Worm (Caenorhabditis elegans) whole organism, L2 larva: ENCODE results near the gene nhr-137.

Experiments used
- C34F6.9 ChIP-seq: fragments of 150-350 bp; optimal IDR thresholded peaks from 2 replicates; lab custom pipeline; 2014; ENCODE audit warnings: missing biosample characterization, missing genetic modification characterization
- F13H6.1 ChIP-seq: sonication (generic microtip); optimal IDR thresholded peaks from 2 replicates; lab custom pipeline; 2016; ENCODE audit warnings: missing genetic modification characterization, missing compliant biosample characterization
- R02D3.7 ChIP-seq: fragments of 150-350 bp; optimal IDR thresholded peaks from 2 replicates; lab custom pipeline; 2014; ENCODE audit warnings: missing biosample characterization, missing genetic modification characterization
- Y55F3AM.14 ChIP-seq: fragments of 200-800 bp; sonication (Bioruptor generic); optimal IDR thresholded peaks from 2 replicates; lab custom pipeline; 2018; ENCODE audit warnings: mild to moderate bottlenecking, missing genetic modification characterization, missing compliant biosample characterization
- ZK546.5 ChIP-seq: sonication (generic microtip); optimal IDR thresholded peaks from 2 replicates; lab custom pipeline; 2017; ENCODE audit warnings: missing biosample characterization, missing genetic modification characterization
- alr-1 ChIP-seq: fragments of 150-350 bp; optimal IDR thresholded peaks from 2 replicates; lab custom pipeline; 2014; ENCODE audit warnings: missing biosample characterization, missing genetic modification characterization
- blmp-1 ChIP-seq: sonication (generic microtip); optimal IDR thresholded peaks from 2 replicates; lab custom pipeline; 2017; ENCODE audit warnings: missing genetic modification characterization, mild to moderate bottlenecking, missing compliant biosample characterization, antibody characterized with exemption, moderate library complexity; ENCODE audit not compliant: insufficient read depth
- ceh-16 ChIP-seq: fragments of 150-350 bp; optimal IDR thresholded peaks from 2 replicates; lab custom pipeline; 2014; ENCODE audit warnings: missing biosample characterization, missing genetic modification characterization
- ceh-82 ChIP-seq: fragments of 150-350 bp; optimal IDR thresholded peaks from 2 replicates; lab custom pipeline; 2014; ENCODE audit warnings: missing biosample characterization, missing genetic modification characterization
- crh-2 ChIP-seq: sonication (generic microtip); optimal IDR thresholded peaks from 2 replicates; lab custom pipeline; 2017; ENCODE audit warnings: missing biosample characterization, missing genetic modification characterization
- dmd-4 ChIP-seq: sonication (generic microtip); optimal IDR thresholded peaks from 2 replicates; lab custom pipeline; 2017; ENCODE audit warnings: missing biosample characterization, missing genetic modification characterization
- egl-27 ChIP-seq: sonication (generic microtip); optimal IDR thresholded peaks from 3 replicates; lab custom pipeline; 2017; ENCODE audit warnings: missing biosample characterization, missing genetic modification reagents, missing genetic modification characterization
- elt-1 ChIP-seq: fragments of 150-350 bp; optimal IDR thresholded peaks from 2 replicates; lab custom pipeline; 2014; ENCODE audit warnings: missing biosample characterization, missing genetic modification characterization
- elt-3 ChIP-seq: sonication (generic microtip); optimal IDR thresholded peaks from 2 replicates; lab custom pipeline; 2017; ENCODE audit warnings: missing biosample characterization, missing genetic modification characterization
- fos-1 ChIP-seq: fragments of 150-350 bp; optimal IDR thresholded peaks from 2 replicates; lab custom pipeline; 2014; ENCODE audit warnings: missing biosample characterization, missing genetic modification characterization
- gmeb-1 ChIP-seq: fragments of 150-350 bp; optimal IDR thresholded peaks from 2 replicates; lab custom pipeline; 2014; ENCODE audit warnings: missing biosample characterization, missing genetic modification characterization
- lin-11 ChIP-seq: fragments of 150-350 bp; sonication (generic microtip); optimal IDR thresholded peaks from 2 replicates; lab custom pipeline; 2014; ENCODE audit warnings: missing biosample characterization, missing genetic modification characterization, inconsistent platforms, mixed read lengths
- mab-5 ChIP-seq: fragments of 150-350 bp; optimal IDR thresholded peaks from 2 replicates; lab custom pipeline; 2014; ENCODE audit warnings: missing biosample characterization, missing genetic modification characterization
- mbf-1 ChIP-seq: sonication (generic microtip); optimal IDR thresholded peaks from 2 replicates; lab custom pipeline; 2017; ENCODE audit warnings: missing biosample characterization, missing genetic modification characterization
- nhr-10 ChIP-seq: sonication (generic microtip); optimal IDR thresholded peaks from 2 replicates; lab custom pipeline; 2017; ENCODE audit warnings: missing biosample characterization, missing genetic modification characterization
- nhr-11 ChIP-seq: fragments of 150-350 bp; optimal IDR thresholded peaks from 2 replicates; lab custom pipeline; 2014; ENCODE audit warnings: missing biosample characterization, missing genetic modification characterization
- nhr-129 ChIP-seq: fragments of 150-350 bp; optimal IDR thresholded peaks from 2 replicates; lab custom pipeline; 2014; ENCODE audit warnings: missing biosample characterization, missing genetic modification characterization
- nhr-21 ChIP-seq: fragments of 150-350 bp; optimal IDR thresholded peaks from 2 replicates; lab custom pipeline; 2014; ENCODE audit warnings: missing biosample characterization, missing genetic modification characterization
- nhr-23 ChIP-seq: fragments of 150-350 bp; optimal IDR thresholded peaks from 2 replicates; lab custom pipeline; 2014; ENCODE audit warnings: missing biosample characterization, missing genetic modification reagents, missing genetic modification characterization
- peb-1 ChIP-seq: fragments of 150-350 bp; optimal IDR thresholded peaks from 2 replicates; lab custom pipeline; 2014; ENCODE audit warnings: missing biosample characterization, missing genetic modification characterization
- skn-1 ChIP-seq: sonication (generic microtip); optimal IDR thresholded peaks from 2 replicates; lab custom pipeline; 2017; ENCODE audit warnings: missing biosample characterization, missing genetic modification characterization
- sma-9 ChIP-seq, 2 experiments: fragments of 150-350 bp in 1 of 2; sonication (generic microtip) in 1 of 2; optimal IDR thresholded peaks; 2 replicates each; lab custom pipeline; 2014 to 2016; ENCODE audit warnings: missing genetic modification characterization in 2 of 2, mild to moderate bottlenecking in 1 of 2, missing biosample characterization in 1 of 2, missing compliant biosample characterization in 1 of 2, missing genetic modification reagents in 1 of 2, moderate library complexity in 1 of 2
- unc-39 ChIP-seq: fragments of 150-350 bp; optimal IDR thresholded peaks from 2 replicates; lab custom pipeline; 2014; ENCODE audit warnings: missing biosample characterization, missing genetic modification characterization
- unc-62 ChIP-seq: fragments of 150-350 bp; optimal IDR thresholded peaks from 2 replicates; lab custom pipeline; 2014; ENCODE audit warnings: missing biosample characterization, missing genetic modification reagents, missing genetic modification characterization
- zag-1 ChIP-seq: fragments of 150-350 bp; optimal IDR thresholded peaks from 2 replicates; lab custom pipeline; 2014; ENCODE audit warnings: missing biosample characterization, missing genetic modification characterization
- ztf-11 ChIP-seq: sonication (generic microtip); optimal IDR thresholded peaks from 2 replicates; lab custom pipeline; 2017; ENCODE audit warnings: missing biosample characterization, missing genetic modification characterization
- ztf-4 ChIP-seq: fragments of 150-350 bp; optimal IDR thresholded peaks from 2 replicates; lab custom pipeline; 2014; ENCODE audit warnings: missing biosample characterization, missing genetic modification characterization

Gene nhr-137

DNA sequence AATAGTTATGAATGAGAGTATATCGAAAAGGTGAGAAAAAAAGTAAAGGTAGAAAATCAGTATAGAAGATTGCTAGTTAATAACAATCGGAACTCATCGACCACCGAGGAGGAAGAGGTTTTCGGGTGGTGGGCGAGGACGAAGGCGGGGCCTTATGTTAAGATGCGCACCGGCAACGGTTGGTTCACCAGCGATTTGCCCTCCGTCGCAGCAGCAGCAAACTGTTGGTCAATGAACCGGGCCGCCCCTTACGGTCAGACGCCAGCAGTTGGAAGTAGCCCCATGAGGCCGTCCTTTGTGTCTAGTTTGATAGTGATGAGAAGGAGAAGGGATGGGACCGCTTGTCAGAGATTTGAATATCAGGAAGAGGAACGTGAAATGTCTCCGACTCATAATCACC, at the start of gene nhr-137:
Gene nhr-137, minus strand, starts transcription at position 101 of the 400 bp plus-strand sequence.
- no peak for TF ChIP-seq elt-1 (tag; lab: Kevin White, UChicago)
- TF ChIP-seq nhr-11 (tag; lab: Kevin White, UChicago) = no peak

DNA sequence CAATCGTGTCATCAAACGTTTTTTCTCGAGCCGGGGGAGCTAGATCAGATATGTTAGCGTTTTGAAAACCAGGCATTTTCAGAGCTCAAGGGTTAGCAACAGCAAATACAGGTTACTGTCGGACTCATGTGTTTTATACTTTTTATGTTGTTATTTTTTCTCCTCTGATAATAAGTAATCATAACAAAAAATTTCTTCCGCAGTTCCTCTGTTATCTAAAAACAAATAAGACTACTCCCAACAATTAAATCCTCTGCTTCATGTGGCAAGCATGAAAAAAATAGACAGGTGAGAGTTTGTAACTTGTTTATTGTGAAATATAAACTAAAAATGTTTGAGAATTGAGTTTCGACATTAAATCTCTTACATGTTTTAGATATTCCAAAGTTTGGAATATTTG, 49.8 kb upstream of the nhr-137 start, which contains the start of gene smf-2:
Gene smf-2, minus strand, starts transcription at position 101 of the 400 bp plus-strand sequence.
- TF ChIP-seq zag-1 (tag; lab: Kevin White, UChicago) = no peak
- TF ChIP-seq nhr-129 (tag; lab: Kevin White, UChicago) = no peak

DNA sequence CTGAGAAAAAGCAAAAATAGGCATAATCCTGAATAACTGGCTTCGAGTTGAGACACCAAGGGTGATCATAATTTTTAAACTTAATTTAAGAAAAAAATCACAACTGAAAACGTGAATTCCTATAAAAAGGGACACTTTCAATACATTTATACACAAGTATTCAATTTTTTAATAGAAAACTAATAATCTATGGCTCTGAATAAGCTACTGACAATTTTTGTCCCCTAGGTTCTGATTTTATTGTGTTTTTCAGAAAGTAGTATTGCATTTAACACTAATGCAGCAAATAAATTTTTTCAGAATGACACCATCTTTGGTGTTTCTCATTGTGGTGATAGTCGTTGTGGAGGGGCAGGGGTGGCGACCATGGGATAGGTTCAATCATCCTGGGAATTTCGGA, 44.5 kb upstream of the nhr-137 start, which contains the start of gene nas-11:
Gene nas-11, plus strand, starts transcription at position 301 of the 400 bp plus-strand sequence.
- no peak for TF ChIP-seq egl-27
- no peak for TF ChIP-seq ceh-82 (tag; lab: Kevin White, UChicago)
- no peak for TF ChIP-seq ztf-11
- no peak for TF ChIP-seq ceh-16
- TF ChIP-seq fos-1 (tag; lab: Kevin White, UChicago) = no peak
- no peak for TF ChIP-seq gmeb-1 (tag; lab: Kevin White, UChicago)
- TF ChIP-seq mab-5 (tag; lab: Kevin White, UChicago) = no peak
- TF ChIP-seq F13H6.1 (tag; lab: Kevin White, UChicago) = no peak
- TF ChIP-seq nhr-21 (tag; lab: Kevin White, UChicago) = no peak
- no peak for TF ChIP-seq peb-1
- TF ChIP-seq sma-9 (GFP tag; optimal IDR thresholded peaks at IDR 0.05; lab: Kevin White, UChicago) = no peak
- TF ChIP-seq sma-9 (tag; optimal IDR thresholded peaks at IDR 0.05; lab: Kevin White, UChicago) = no peak
- no peak for TF ChIP-seq unc-39 (tag; lab: Kevin White, UChicago)
- TF ChIP-seq skn-1 (tag; lab: Kevin White, UChicago) = no peak
- TF ChIP-seq ztf-4 (tag; lab: Kevin White, UChicago) = no peak
- TF ChIP-seq lin-11 (tag; lab: Kevin White, UChicago) = no peak

DNA sequence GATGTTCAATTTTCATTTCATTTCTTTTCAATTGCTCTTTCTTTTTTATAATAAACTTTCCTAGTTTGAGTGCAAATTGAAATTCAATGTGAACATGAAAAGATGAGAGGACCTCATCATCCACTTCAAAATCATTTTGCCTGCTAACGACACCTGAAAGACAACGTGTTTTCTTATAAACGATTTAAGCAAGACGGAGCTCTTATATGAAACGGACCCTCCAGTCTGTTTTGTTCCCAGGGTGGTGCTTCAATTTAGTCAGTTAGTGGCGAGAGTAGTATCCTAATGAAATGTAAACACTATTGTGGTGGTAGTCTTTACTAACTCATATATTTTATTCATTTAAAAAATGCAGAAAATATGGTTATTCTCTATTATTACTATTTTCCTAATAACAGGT, 40.4 kb upstream of the nhr-137 start, which contains the start of gene acr-3:
Gene acr-3, plus strand, starts transcription at position 301 of the 400 bp plus-strand sequence.
- TF ChIP-seq C34F6.9 (tag; lab: Kevin White, UChicago) (no peak), crh-2 (tag; lab: Kevin White, UChicago) (no peak), ceh-16 (no peak), mab-5 (tag; lab: Kevin White, UChicago) (no peak), skn-1 (tag; lab: Kevin White, UChicago) (no peak), ceh-82 (tag; lab: Kevin White, UChicago) (no peak), nhr-11 (tag; lab: Kevin White, UChicago) (no peak), gmeb-1 (tag; lab: Kevin White, UChicago) (no peak), ZK546.5 (tag; lab: Kevin White, UChicago) (no peak), dmd-4 (tag; lab: Kevin White, UChicago) (no peak), nhr-10 (tag; lab: Kevin White, UChicago) (no peak), elt-3 (tag; lab: Kevin White, UChicago) (no peak), alr-1 (tag; lab: Kevin White, UChicago) (no peak), fos-1 (tag; lab: Kevin White, UChicago) (no peak), mbf-1 (no peak), elt-1 (tag; lab: Kevin White, UChicago) (no peak), unc-39 (tag; lab: Kevin White, UChicago) (no peak), blmp-1 (tag; lab: Kevin White, UChicago) (no peak), unc-62 (GFP tag; lab: Kevin White, UChicago) (no peak), R02D3.7 (no peak)

DNA sequence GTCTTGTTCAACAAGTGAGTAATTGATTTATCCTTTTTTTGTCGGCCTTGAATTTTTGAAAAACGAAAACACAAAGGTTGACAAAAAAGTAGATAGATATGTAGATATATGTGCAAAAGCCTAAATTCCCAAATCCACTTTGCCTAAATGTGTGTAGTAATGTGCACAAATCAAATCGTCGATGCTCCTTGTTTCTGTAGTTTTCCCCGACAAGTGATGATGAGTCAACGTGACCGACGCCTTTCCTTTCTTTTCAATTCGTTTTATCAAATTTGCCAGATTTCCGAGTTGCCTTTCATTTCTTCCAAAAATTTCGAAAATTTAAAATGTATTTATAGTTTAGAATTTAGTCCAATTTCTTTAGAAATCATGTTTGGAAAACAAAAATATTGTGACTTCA, 36.3 kb upstream of the nhr-137 start:
- TF ChIP-seq nhr-10 (tag; lab: Kevin White, UChicago) (no peak), Y55F3AM.14 (GFP tag; lab: Kevin White, UChicago) (no peak), sma-9 (GFP tag; optimal IDR thresholded peaks at IDR 0.05; lab: Kevin White, UChicago) (peak; percentile 25), sma-9 (tag; optimal IDR thresholded peaks at IDR 0.05; lab: Kevin White, UChicago) (no peak), alr-1 (tag; lab: Kevin White, UChicago) (no peak)
- TF ChIP-seq, all 48 proteins: peak for 1

DNA sequence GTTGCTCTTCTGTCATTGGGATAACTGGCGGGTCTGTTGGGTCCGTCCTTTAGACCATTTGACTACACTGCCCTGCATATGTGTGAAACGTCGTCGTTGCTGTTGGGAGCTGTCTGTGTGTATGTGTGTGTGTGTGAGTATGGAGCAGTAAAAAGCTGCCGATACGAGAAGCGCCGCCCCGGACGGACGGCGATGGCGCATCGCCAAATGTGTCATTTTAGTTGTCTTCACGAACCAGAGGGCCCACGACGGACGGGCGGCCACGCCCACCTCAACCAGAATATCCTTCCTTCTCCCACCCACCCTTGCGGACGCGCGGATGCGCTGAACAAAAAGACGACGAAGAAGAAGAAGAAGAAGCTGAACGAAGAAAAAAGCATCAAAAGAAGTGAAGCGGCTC, 33.4 kb upstream of the nhr-137 start, which contains the start of gene acr-2:
Gene acr-2, plus strand, starts transcription at position 301 of the 400 bp plus-strand sequence.
- TF ChIP-seq F13H6.1 (tag; lab: Kevin White, UChicago) = peak; percentile 8
- TF ChIP-seq nhr-23 (tag; lab: Kevin White, UChicago) = no peak
